Worm (Caenorhabditis elegans) whole organism, early embryonic: ENCODE measurements around the gene K03H1.11.

Source experiments
- B0310.2 ChIP-seq: sonication (generic microtip); optimal IDR thresholded peaks from 2 replicates; lab custom pipeline; 2016; ENCODE audit warnings: mild to moderate bottlenecking, missing genetic modification characterization, missing compliant biosample characterization
- F13C5.2 ChIP-seq: sonication (generic microtip); optimal IDR thresholded peaks from 2 replicates; lab custom pipeline; 2017; ENCODE audit warnings: mild to moderate bottlenecking, missing genetic modification characterization, inconsistent platforms, missing compliant biosample characterization
- aly-1 ChIP-seq: sonication (generic microtip); optimal IDR thresholded peaks from 2 replicates; lab custom pipeline; 2016; ENCODE audit warnings: missing genetic modification characterization, missing compliant biosample characterization
- ama-1 ChIP-seq: fragments of 150-350 bp; optimal IDR thresholded peaks from 2 replicates; lab custom pipeline; 2014
- ceh-13 ChIP-seq: fragments of 200-800 bp; sonication (Bioruptor generic); optimal IDR thresholded peaks from 2 replicates; lab custom pipeline; 2018; ENCODE audit warnings: mild to moderate bottlenecking, missing genetic modification characterization, missing compliant biosample characterization
- ets-7 ChIP-seq: sonication (generic microtip); optimal IDR thresholded peaks from 2 replicates; lab custom pipeline; 2016; ENCODE audit warnings: missing genotype, missing genetic modification characterization, missing compliant biosample characterization
- flt-1 ChIP-seq: fragments of 200-800 bp; sonication (Bioruptor generic); IDR thresholded peaks from 2 replicates; pipeline ENCODE4 v1.3.6; 2022; ENCODE audit warnings: missing genetic modification characterization, missing compliant biosample characterization
- hmbx-1 ChIP-seq: sonication (generic microtip); optimal IDR thresholded peaks from 2 replicates; lab custom pipeline; 2016; ENCODE audit warnings: mild to moderate bottlenecking, missing genetic modification characterization, missing compliant biosample characterization
- hnd-1 ChIP-seq: sonication (generic microtip); optimal IDR thresholded peaks from 2 replicates; lab custom pipeline; 2016; ENCODE audit warnings: missing genetic modification characterization, missing compliant biosample characterization
- scrt-1 ChIP-seq: fragments of 200-800 bp; sonication (Bioruptor generic); IDR thresholded peaks from 2 replicates; pipeline ENCODE4 v1.3.6; 2022; ENCODE audit warnings: missing genetic modification characterization, missing compliant biosample characterization
- tbx-11 ChIP-seq: fragments of 200-800 bp; sonication (Bioruptor generic); IDR thresholded peaks from 2 replicates; pipeline ENCODE4 v1.3.6; 2022; ENCODE audit warnings: missing genetic modification characterization, missing compliant biosample characterization

DNA sequence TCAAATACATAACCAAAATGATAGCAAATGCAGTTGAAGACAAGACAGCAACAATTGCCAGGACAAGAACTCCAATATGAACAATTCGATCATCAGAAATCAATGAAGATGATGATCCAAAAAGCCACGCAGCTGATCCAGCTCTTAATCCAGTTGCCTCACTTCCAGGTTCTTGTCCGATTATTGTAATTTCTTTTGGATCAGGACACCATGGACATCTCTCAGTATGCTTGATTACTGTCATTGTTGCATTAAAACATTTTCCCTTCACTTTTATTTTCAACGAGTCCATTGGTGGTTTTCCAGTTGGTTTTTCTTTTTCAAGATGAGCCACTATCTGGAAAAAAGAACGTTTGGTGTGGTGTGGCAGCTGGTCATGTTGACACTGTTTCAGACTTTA is 12.7 kb upstream of the K03H1.11 start:
- TF ChIP-seq tbx-11 (GFP tag; lab: Robert Waterston, UW) = no peak
- no peak for TF ChIP-seq ama-1
- no peak for TF ChIP-seq hnd-1
- TF ChIP-seq aly-1 = no peak
- no peak for TF ChIP-seq flt-1 (GFP tag; lab: Robert Waterston, UW)
- no peak for TF ChIP-seq ceh-13
- TF ChIP-seq F13C5.2 (tag; lab: Kevin White, UChicago) = no peak
- TF ChIP-seq B0310.2 (tag; lab: Kevin White, UChicago) = no peak
- TF ChIP-seq scrt-1 = no peak
- TF ChIP-seq hmbx-1 = no peak
- TF ChIP-seq ets-7 (tag; lab: Kevin White, UChicago) = no peak
